Worm (Caenorhabditis elegans) whole organism, late embryonic: Measurements from ENCODE around the gene B0302.5.

ENCODE experiments used
- C08G9.2 ChIP-seq: sonication (generic microtip); optimal IDR thresholded peaks from 2 replicates; lab custom pipeline; 2016; ENCODE audit warnings: mild to moderate bottlenecking, missing genetic modification characterization, moderate library complexity, missing compliant biosample characterization
- K09A11.1 ChIP-seq: sonication (generic microtip); optimal IDR thresholded peaks from 2 replicates; lab custom pipeline; 2017; ENCODE audit warnings: antibody characterized with exemption, mild to moderate bottlenecking, missing genetic modification characterization, missing compliant biosample characterization; ENCODE audit not compliant: insufficient read depth
- ahr-1 ChIP-seq: sonication (generic microtip); optimal IDR thresholded peaks from 2 replicates; lab custom pipeline; 2016; ENCODE audit warnings: missing genetic modification characterization, missing compliant biosample characterization
- ama-1 ChIP-seq: fragments of 150-350 bp; optimal IDR thresholded peaks from 2 replicates; lab custom pipeline; 2014
- ceh-18 ChIP-seq: sonication (generic microtip); optimal IDR thresholded peaks from 2 replicates; lab custom pipeline; 2016; ENCODE audit warnings: missing genetic modification characterization, missing compliant biosample characterization
- ceh-19 ChIP-seq: fragments of 200-800 bp; sonication (Bioruptor generic); optimal IDR thresholded peaks from 2 replicates; lab custom pipeline; 2018; ENCODE audit warnings: mild to moderate bottlenecking, missing genetic modification characterization, missing compliant biosample characterization
- ceh-22 ChIP-seq: sonication (generic microtip); optimal IDR thresholded peaks from 2 replicates; lab custom pipeline; 2017; ENCODE audit warnings: missing biosample characterization, missing genetic modification characterization
- ceh-24 ChIP-seq: sonication (generic microtip); optimal IDR thresholded peaks from 2 replicates; lab custom pipeline; 2016; ENCODE audit warnings: mild to moderate bottlenecking, missing genetic modification characterization, missing compliant biosample characterization
- ceh-30 ChIP-seq: fragments of 150-350 bp; optimal IDR thresholded peaks from 2 replicates; lab custom pipeline; 2014; ENCODE audit warnings: missing biosample characterization, missing genetic modification characterization
- ceh-31 ChIP-seq: sonication (generic microtip); optimal IDR thresholded peaks from 2 replicates; lab custom pipeline; 2016; ENCODE audit warnings: missing genetic modification characterization, missing compliant biosample characterization
- ceh-6 ChIP-seq: fragments of 200-800 bp; sonication (Bioruptor generic); optimal IDR thresholded peaks from 2 replicates; lab custom pipeline; 2018; ENCODE audit warnings: mild to moderate bottlenecking, missing genetic modification characterization, missing compliant biosample characterization
- ceh-9 ChIP-seq: sonication (generic microtip); optimal IDR thresholded peaks from 2 replicates; lab custom pipeline; 2016; ENCODE audit warnings: mild to moderate bottlenecking, missing genetic modification characterization, inconsistent platforms, missing compliant biosample characterization
- che-1 ChIP-seq: sonication (generic microtip); optimal IDR thresholded peaks from 2 replicates; lab custom pipeline; 2016; ENCODE audit warnings: mild to moderate bottlenecking, missing genetic modification characterization, missing compliant biosample characterization
- dve-1 ChIP-seq: sonication (generic microtip); optimal IDR thresholded peaks from 2 replicates; lab custom pipeline; 2017; ENCODE audit warnings: antibody characterized with exemption, mild to moderate bottlenecking, missing genetic modification characterization, missing compliant biosample characterization
- elt-2 ChIP-seq: sonication (generic microtip); optimal IDR thresholded peaks from 2 replicates; lab custom pipeline; 2016; ENCODE audit warnings: missing genetic modification reagents, missing genetic modification characterization, missing compliant biosample characterization
- elt-4 ChIP-seq: sonication (generic microtip); optimal IDR thresholded peaks from 2 replicates; lab custom pipeline; 2016; ENCODE audit warnings: missing genetic modification characterization, missing compliant biosample characterization
- ets-4 ChIP-seq: sonication (generic microtip); optimal IDR thresholded peaks from 2 replicates; lab custom pipeline; 2016; ENCODE audit warnings: missing genetic modification characterization, missing compliant biosample characterization
- fax-1 ChIP-seq: sonication (generic microtip); optimal IDR thresholded peaks from 2 replicates; lab custom pipeline; 2016; ENCODE audit warnings: missing genotype, missing genetic modification characterization, missing compliant biosample characterization
- fkh-10 ChIP-seq: fragments of 150-350 bp; optimal IDR thresholded peaks from 2 replicates; lab custom pipeline; 2014; ENCODE audit warnings: missing biosample characterization, missing genetic modification reagents, missing genetic modification characterization
- gmeb-2 ChIP-seq: sonication (generic microtip); optimal IDR thresholded peaks from 2 replicates; lab custom pipeline; 2016; ENCODE audit warnings: missing genetic modification characterization, inconsistent platforms, missing compliant biosample characterization
- hlh-15 ChIP-seq: sonication (generic microtip); optimal IDR thresholded peaks from 2 replicates; lab custom pipeline; 2016; ENCODE audit warnings: missing genetic modification characterization, missing compliant biosample characterization
- hlh-30 ChIP-seq: sonication (generic microtip); optimal IDR thresholded peaks from 2 replicates; lab custom pipeline; 2017; ENCODE audit warnings: antibody characterized with exemption, missing genetic modification characterization, missing compliant biosample characterization; ENCODE audit not compliant: insufficient read depth
- madf-2 ChIP-seq: sonication (generic microtip); optimal IDR thresholded peaks from 2 replicates; lab custom pipeline; 2017; ENCODE audit warnings: missing genetic modification characterization, missing compliant biosample characterization
- mec-3 ChIP-seq: sonication (generic microtip); optimal IDR thresholded peaks from 2 replicates; lab custom pipeline; 2016; ENCODE audit warnings: borderline replicate concordance, missing genetic modification characterization, missing compliant biosample characterization
- nhr-232 ChIP-seq: sonication (generic microtip); optimal IDR thresholded peaks from 2 replicates; lab custom pipeline; 2016; ENCODE audit warnings: missing genetic modification characterization, missing compliant biosample characterization
- odd-2 ChIP-seq: sonication (generic microtip); optimal IDR thresholded peaks from 2 replicates; lab custom pipeline; 2017; ENCODE audit warnings: antibody characterized with exemption, mild to moderate bottlenecking, missing genetic modification characterization, missing compliant biosample characterization
- pag-3 ChIP-seq: sonication (generic microtip); optimal IDR thresholded peaks from 2 replicates; lab custom pipeline; 2016; ENCODE audit warnings: missing compliant biosample characterization, missing genetic modification characterization, borderline replicate concordance
- pax-1 ChIP-seq: fragments of 150-350 bp; optimal IDR thresholded peaks from 2 replicates; lab custom pipeline; 2014; ENCODE audit warnings: missing biosample characterization, missing genetic modification characterization
- pha-2 ChIP-seq: sonication (generic microtip); optimal IDR thresholded peaks from 2 replicates; lab custom pipeline; 2017; ENCODE audit warnings: mild to moderate bottlenecking, missing genetic modification characterization, missing compliant biosample characterization
- pha-4 ChIP-seq: fragments of 150-350 bp; optimal IDR thresholded peaks from 2 replicates; lab custom pipeline; 2018; ENCODE audit warnings: missing biosample characterization, missing genetic modification reagents, missing genetic modification characterization
- pqm-1 ChIP-seq: sonication (generic microtip); optimal IDR thresholded peaks from 2 replicates; lab custom pipeline; 2016; ENCODE audit warnings: missing genetic modification characterization, missing compliant biosample characterization
- rnt-1 ChIP-seq: sonication (generic microtip); optimal IDR thresholded peaks from 2 replicates; lab custom pipeline; 2016; ENCODE audit warnings: missing genetic modification characterization, missing compliant biosample characterization
- sdc-2 ChIP-seq: sonication (generic microtip); optimal IDR thresholded peaks from 2 replicates; lab custom pipeline; 2016; ENCODE audit warnings: missing genotype, missing genetic modification characterization, missing compliant biosample characterization
- sox-2 ChIP-seq: fragments of 200-800 bp; sonication (Bioruptor generic); IDR thresholded peaks from 2 replicates; pipeline ENCODE4 v1.3.6; 2022; ENCODE audit warnings: missing genetic modification reagents, missing genetic modification characterization, missing compliant biosample characterization
- syd-9 ChIP-seq: sonication (generic microtip); optimal IDR thresholded peaks from 2 replicates; lab custom pipeline; 2016; ENCODE audit warnings: mild to moderate bottlenecking, missing genetic modification characterization, moderate library complexity, missing compliant biosample characterization
- tbx-2 ChIP-seq: sonication (generic microtip); optimal IDR thresholded peaks from 2 replicates; lab custom pipeline; 2016; ENCODE audit warnings: missing genetic modification characterization, missing compliant biosample characterization
- tbx-7 ChIP-seq: sonication (generic microtip); optimal IDR thresholded peaks from 2 replicates; lab custom pipeline; 2016; ENCODE audit warnings: missing genotype, missing genetic modification characterization, missing compliant biosample characterization
- unc-3 ChIP-seq, 2 experiments: fragments of 200-800 bp in 1 of 2; sonication (Bioruptor generic) in 1 of 2; sonication (generic microtip) in 1 of 2; conservative IDR thresholded peaks in 1 of 2; optimal IDR thresholded peaks in 1 of 2; 2 replicates each; pipeline versions ENCODE4 v1.3.6 to Lab custom; 2016 to 2022; ENCODE audit warnings: missing compliant biosample characterization in 2 of 2, missing genetic modification characterization in 2 of 2, missing genetic modification reagents in 1 of 2
- unc-55 ChIP-seq: sonication (generic microtip); optimal IDR thresholded peaks from 2 replicates; lab custom pipeline; 2017; ENCODE audit warnings: missing biosample characterization, missing genetic modification reagents, missing genetic modification characterization
- ztf-16 ChIP-seq: sonication (generic microtip); optimal IDR thresholded peaks from 2 replicates; lab custom pipeline; 2017; ENCODE audit warnings: missing genetic modification characterization, missing compliant biosample characterization

The B0302.5 gene

ce11 chrX:17195080-17195479 lies at the start of gene B0302.5:
Gene B0302.5 (minus strand): TSS chrX:17195137.
- no peak for TF ChIP-seq sdc-2 (tag; lab: Kevin White, UChicago)
- no peak for TF ChIP-seq ceh-9 (tag; lab: Kevin White, UChicago)
- TF ChIP-seq elt-4 (tag; lab: Kevin White, UChicago), result no peak
- TF ChIP-seq ama-1 (lab: Kevin White, UChicago), result no peak
- TF ChIP-seq pag-3 (tag; lab: Kevin White, UChicago), result no peak
- no peak for TF ChIP-seq che-1 (tag; lab: Kevin White, UChicago)
- no peak for TF ChIP-seq gmeb-2
- no peak for TF ChIP-seq C08G9.2
- no peak for TF ChIP-seq K09A11.1 (tag; lab: Kevin White, UChicago)
- no peak for TF ChIP-seq ceh-22 (tag; lab: Kevin White, UChicago)
- TF ChIP-seq tbx-2 (tag; lab: Kevin White, UChicago), result no peak
- no peak for TF ChIP-seq pax-1
- TF ChIP-seq rnt-1 (tag; lab: Kevin White, UChicago), result no peak

DNA sequence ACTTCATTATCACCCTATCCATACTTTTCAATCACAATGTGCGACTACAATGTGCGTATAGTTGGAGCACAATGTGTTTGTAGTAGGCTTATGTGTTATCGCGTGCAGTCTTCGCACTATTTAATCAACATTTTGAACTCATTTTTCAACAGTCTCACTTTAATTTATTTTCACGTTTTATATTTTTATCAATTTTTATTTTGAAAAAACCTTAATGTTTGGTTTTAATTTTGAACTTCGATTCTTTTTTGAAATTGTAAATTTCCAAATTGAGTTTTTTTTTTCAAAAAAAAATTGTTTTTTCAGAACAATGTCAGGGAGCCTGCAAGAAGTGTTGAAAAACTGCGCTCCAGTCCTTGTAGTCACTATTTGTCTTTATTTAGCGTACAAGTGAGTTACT lies 48.1 kb upstream of the B0302.5 start, which contains the start of gene T25G12.13:
Gene T25G12.13 (plus strand): TSS at position 301 of the 400 bp plus-strand sequence.
- TF ChIP-seq gmeb-2 (no peak), ceh-24 (tag; lab: Kevin White, UChicago) (no peak), unc-55 (no peak), K09A11.1 (tag; lab: Kevin White, UChicago) (no peak)

DNA sequence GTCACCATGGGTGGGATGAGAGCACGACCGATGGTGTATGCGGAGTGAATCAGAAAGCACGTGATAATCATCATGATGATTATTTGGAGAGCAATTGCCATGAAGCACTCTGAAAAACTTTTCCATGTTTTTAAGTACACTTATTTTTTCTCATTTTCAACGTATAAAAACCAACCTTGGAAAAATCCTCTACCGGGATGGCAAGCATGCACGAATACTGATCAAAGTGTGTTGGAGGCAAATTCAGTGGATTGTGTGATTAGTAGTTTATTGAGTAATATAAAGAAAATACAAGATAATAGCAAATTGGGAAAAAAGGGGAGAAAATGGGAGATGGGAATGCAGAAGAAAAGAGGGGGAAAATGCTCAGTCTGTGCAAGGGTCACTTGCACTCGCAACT lies 42.5 kb upstream of the B0302.5 start, which contains the start of gene T25G12.11:
Gene T25G12.11 (minus strand): TSS at position 101 of the 400 bp plus-strand sequence.
- no peak for TF ChIP-seq elt-4 (tag; lab: Kevin White, UChicago)
- TF ChIP-seq pag-3 (tag; lab: Kevin White, UChicago), result no peak
- no peak for TF ChIP-seq ahr-1
- no peak for TF ChIP-seq elt-2
- TF ChIP-seq tbx-2 (tag; lab: Kevin White, UChicago), result no peak
- no peak for TF ChIP-seq hlh-15 (tag; lab: Kevin White, UChicago)
- TF ChIP-seq ceh-18 (tag; lab: Kevin White, UChicago), result no peak
- TF ChIP-seq nhr-232 (tag; lab: Kevin White, UChicago), result no peak
- no peak for TF ChIP-seq ztf-16 (tag; lab: Kevin White, UChicago)
- TF ChIP-seq ceh-6 (GFP tag; lab: Kevin White, UChicago), result no peak
- no peak for TF ChIP-seq gmeb-2
- no peak for TF ChIP-seq madf-2
- no peak for TF ChIP-seq ceh-19 (GFP tag; lab: Kevin White, UChicago)
- no peak for TF ChIP-seq ceh-30
- no peak for TF ChIP-seq sdc-2 (tag; lab: Kevin White, UChicago)
- no peak for TF ChIP-seq ceh-24 (tag; lab: Kevin White, UChicago)
- TF ChIP-seq unc-3 (GFP tag; conservative IDR thresholded peaks at IDR 0.05; lab: Robert Waterston, UW), result no peak
- no peak for TF ChIP-seq unc-3 (tag; optimal IDR thresholded peaks at IDR 0.05; lab: Kevin White, UChicago)
- no peak for TF ChIP-seq fax-1 (tag; lab: Kevin White, UChicago)
- no peak for TF ChIP-seq fkh-10 (GFP tag; lab: Kevin White, UChicago)
- TF ChIP-seq hlh-30 (tag; lab: Kevin White, UChicago), result no peak

DNA sequence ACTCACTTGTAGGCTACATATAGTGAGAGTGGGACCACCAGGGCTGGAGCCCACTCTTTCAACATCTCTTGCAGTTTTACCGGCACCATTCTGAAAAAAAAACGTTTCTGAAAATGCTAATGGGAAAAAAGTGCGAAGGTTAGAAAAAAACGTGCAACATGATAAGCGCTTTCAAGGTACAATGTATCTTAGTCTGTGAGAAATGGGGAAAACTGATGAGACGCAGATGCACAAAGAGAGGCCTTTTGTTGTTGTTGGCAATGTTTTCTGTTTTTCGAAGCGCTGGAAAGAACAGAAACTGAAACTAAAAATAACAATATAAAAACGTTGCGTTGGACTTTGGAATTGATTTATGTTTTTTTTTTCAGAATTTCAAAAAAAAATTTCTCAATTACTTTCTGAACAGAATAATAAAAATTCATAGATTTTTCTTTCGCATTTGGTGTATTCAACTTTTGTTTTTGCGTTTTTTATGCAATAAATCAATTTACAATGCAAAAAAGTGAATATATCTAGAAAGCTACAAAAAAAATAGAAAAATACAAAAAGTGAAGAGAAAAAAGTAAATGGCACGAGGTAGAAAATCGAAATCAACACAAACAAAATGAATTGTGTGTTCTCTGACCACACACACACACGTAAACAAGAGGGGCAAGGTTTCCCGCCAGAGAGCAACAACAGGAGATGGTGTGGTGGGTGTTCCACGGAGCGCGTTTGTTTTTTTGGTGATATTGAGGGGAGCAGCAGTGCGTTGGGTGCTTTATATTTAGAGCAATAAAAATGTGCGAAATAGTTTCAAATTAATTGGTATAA lies 41.0 kb upstream of the B0302.5 start, which contains the start of gene dhs-30:
Gene dhs-30 (minus strand): TSS at position 90 of the 813 bp plus-strand sequence.
- TF ChIP-seq ceh-24 (tag; lab: Kevin White, UChicago), result no peak
- TF ChIP-seq hlh-30 (tag; lab: Kevin White, UChicago), result no peak
- no peak for TF ChIP-seq sox-2
- TF ChIP-seq pqm-1 (tag; lab: Kevin White, UChicago), result no peak
- TF ChIP-seq odd-2 (tag; lab: Kevin White, UChicago), result no peak
- no peak for TF ChIP-seq ets-4 (tag; lab: Kevin White, UChicago)
- no peak for TF ChIP-seq pag-3 (tag; lab: Kevin White, UChicago)
- TF ChIP-seq tbx-7, result no peak
- no peak for TF ChIP-seq nhr-232 (tag; lab: Kevin White, UChicago)
- no peak for TF ChIP-seq elt-2
- TF ChIP-seq pha-2, result no peak
- no peak for TF ChIP-seq ceh-19 (GFP tag; lab: Kevin White, UChicago)
- TF ChIP-seq ceh-31 (tag; lab: Kevin White, UChicago), result no peak
- TF ChIP-seq dve-1 (tag; lab: Kevin White, UChicago), result no peak
- TF ChIP-seq ceh-30, result no peak
- TF ChIP-seq syd-9 (tag; lab: Kevin White, UChicago), result no peak
- TF ChIP-seq pha-4 (tag; lab: Kevin White, UChicago), result no peak
- no peak for TF ChIP-seq mec-3 (tag; lab: Kevin White, UChicago)
